Worm (Caenorhabditis elegans) whole organism, L3 larva: ENCODE measurements around the gene hbl-1.

Experiments used
- R02D3.7 ChIP-seq: fragments of 150-350 bp; optimal IDR thresholded peaks from 2 replicates; lab custom pipeline; 2014; ENCODE audit warnings: missing biosample characterization, missing genetic modification characterization
- ZK546.5 ChIP-seq: sonication (generic microtip); optimal IDR thresholded peaks from 2 replicates; lab custom pipeline; 2017; ENCODE audit warnings: missing biosample characterization, missing genetic modification characterization
- aly-2 ChIP-seq: fragments of 150-350 bp; optimal IDR thresholded peaks from 2 replicates; lab custom pipeline; 2014; ENCODE audit warnings: missing biosample characterization, missing genetic modification characterization
- ama-1 ChIP-seq: fragments of 150-350 bp; optimal IDR thresholded peaks from 2 replicates; lab custom pipeline; 2018
- ceh-16 ChIP-seq: sonication (generic microtip); optimal IDR thresholded peaks from 2 replicates; lab custom pipeline; 2017; ENCODE audit warnings: missing biosample characterization, missing genetic modification characterization
- ceh-28 ChIP-seq: fragments of 150-350 bp; optimal IDR thresholded peaks from 2 replicates; lab custom pipeline; 2014; ENCODE audit warnings: missing biosample characterization, missing genetic modification reagents, missing genetic modification characterization
- ceh-82 ChIP-seq: fragments of 150-350 bp; optimal IDR thresholded peaks from 2 replicates; lab custom pipeline; 2014; ENCODE audit warnings: missing biosample characterization, missing genetic modification characterization
- daf-12 ChIP-seq: fragments of 150-350 bp; optimal IDR thresholded peaks from 2 replicates; lab custom pipeline; 2014; ENCODE audit warnings: missing biosample characterization, missing genetic modification reagents, missing genetic modification characterization
- egl-27 ChIP-seq: sonication (generic microtip); optimal IDR thresholded peaks from 4 replicates; lab custom pipeline; 2017; ENCODE audit warnings: missing biosample characterization, missing genetic modification reagents, missing genetic modification characterization
- egl-5 ChIP-seq: fragments of 150-350 bp; optimal IDR thresholded peaks from 2 replicates; lab custom pipeline; 2017; ENCODE audit warnings: missing biosample characterization, missing genetic modification reagents, missing genetic modification characterization, inconsistent platforms
- elt-1 ChIP-seq: fragments of 150-350 bp; optimal IDR thresholded peaks from 2 replicates; lab custom pipeline; 2014; ENCODE audit warnings: missing biosample characterization, missing genetic modification characterization
- elt-2 ChIP-seq: sonication (generic microtip); optimal IDR thresholded peaks from 2 replicates; lab custom pipeline; 2016; ENCODE audit warnings: missing genetic modification reagents, mild to moderate bottlenecking, missing genetic modification characterization, missing compliant biosample characterization
- elt-3 ChIP-seq, 3 experiments: fragments of 150-350 bp in 1 of 3; sonication (generic microtip) in 2 of 3; optimal IDR thresholded peaks; 2 replicates in 2 of 3; 4 replicates in 1 of 3; lab custom pipeline; 2014 to 2017; ENCODE audit warnings: missing biosample characterization in 3 of 3, missing genetic modification characterization in 3 of 3
- eor-1 ChIP-seq, 2 experiments: fragments of 150-350 bp; optimal IDR thresholded peaks; 2 replicates each; lab custom pipeline; 2014 to 2018; ENCODE audit warnings: missing biosample characterization in 2 of 2, missing genetic modification characterization in 2 of 2
- fkh-10 ChIP-seq: sonication (generic microtip); optimal IDR thresholded peaks from 2 replicates; lab custom pipeline; 2017; ENCODE audit warnings: missing biosample characterization, missing genetic modification reagents, missing genetic modification characterization
- fkh-2 ChIP-seq: fragments of 150-350 bp; optimal IDR thresholded peaks from 2 replicates; lab custom pipeline; 2014; ENCODE audit warnings: missing biosample characterization, missing genetic modification reagents, missing genetic modification characterization
- fos-1 ChIP-seq: fragments of 150-350 bp; optimal IDR thresholded peaks from 2 replicates; lab custom pipeline; 2014; ENCODE audit warnings: missing biosample characterization, missing genetic modification characterization
- hmg-11 ChIP-seq: sonication (generic microtip); optimal IDR thresholded peaks from 2 replicates; lab custom pipeline; 2016; ENCODE audit warnings: missing genetic modification characterization, missing compliant biosample characterization
- jun-1 ChIP-seq: fragments of 150-350 bp; optimal IDR thresholded peaks from 2 replicates; lab custom pipeline; 2014; ENCODE audit warnings: missing biosample characterization, missing genetic modification reagents, missing genetic modification characterization
- lin-39 ChIP-seq: fragments of 150-350 bp; optimal IDR thresholded peaks from 2 replicates; lab custom pipeline; 2018; ENCODE audit warnings: missing biosample characterization, missing genetic modification reagents, missing genetic modification characterization
- lsy-12 ChIP-seq: sonication (generic microtip); optimal IDR thresholded peaks from 2 replicates; lab custom pipeline; 2016; ENCODE audit warnings: mild to moderate bottlenecking, missing genetic modification characterization, missing compliant biosample characterization
- mdl-1 ChIP-seq: fragments of 150-350 bp; optimal IDR thresholded peaks from 2 replicates; lab custom pipeline; 2014; ENCODE audit warnings: missing biosample characterization, missing genetic modification characterization
- mml-1 ChIP-seq: fragments of 150-350 bp; sonication (generic microtip); optimal IDR thresholded peaks from 3 replicates; lab custom pipeline; 2014; ENCODE audit warnings: missing biosample characterization, missing genetic modification characterization
- nfya-1 ChIP-seq: sonication (generic microtip); optimal IDR thresholded peaks from 2 replicates; lab custom pipeline; 2017; ENCODE audit warnings: missing genetic modification characterization, mild to moderate bottlenecking, missing compliant biosample characterization, antibody characterized with exemption, moderate library complexity; ENCODE audit not compliant: insufficient read depth
- nhr-11 ChIP-seq: fragments of 150-350 bp; optimal IDR thresholded peaks from 2 replicates; lab custom pipeline; 2014; ENCODE audit warnings: missing biosample characterization, missing genetic modification characterization
- nhr-12 ChIP-seq: fragments of 150-350 bp; optimal IDR thresholded peaks from 2 replicates; lab custom pipeline; 2014; ENCODE audit warnings: missing biosample characterization, missing genetic modification characterization
- nhr-23 ChIP-seq: fragments of 150-350 bp; optimal IDR thresholded peaks from 2 replicates; lab custom pipeline; 2014; ENCODE audit warnings: missing biosample characterization, missing genetic modification reagents, missing genetic modification characterization
- nhr-237 ChIP-seq: fragments of 150-350 bp; optimal IDR thresholded peaks from 2 replicates; lab custom pipeline; 2014; ENCODE audit warnings: missing biosample characterization, missing genetic modification characterization
- nhr-28 ChIP-seq: fragments of 150-350 bp; optimal IDR thresholded peaks from 2 replicates; lab custom pipeline; 2014; ENCODE audit warnings: missing biosample characterization, missing genetic modification characterization
- nhr-43 ChIP-seq: sonication (generic microtip); optimal IDR thresholded peaks from 2 replicates; lab custom pipeline; 2016; ENCODE audit warnings: mild to moderate bottlenecking, missing genetic modification characterization, missing compliant biosample characterization; ENCODE audit not compliant: poor library complexity, severe bottlenecking
- nhr-67 ChIP-seq: fragments of 150-350 bp; optimal IDR thresholded peaks from 2 replicates; lab custom pipeline; 2014; ENCODE audit warnings: missing biosample characterization, missing genetic modification characterization
- nhr-76 ChIP-seq: fragments of 150-350 bp; sonication (generic microtip); optimal IDR thresholded peaks from 5 replicates; lab custom pipeline; 2014; ENCODE audit warnings: missing biosample characterization, missing genetic modification characterization
- nhr-77 ChIP-seq: fragments of 150-350 bp; optimal IDR thresholded peaks from 2 replicates; lab custom pipeline; 2014; ENCODE audit warnings: missing biosample characterization, missing genetic modification characterization
- pha-4 ChIP-seq: fragments of 150-350 bp; optimal IDR thresholded peaks from 2 replicates; lab custom pipeline; 2014; ENCODE audit warnings: missing biosample characterization, missing genetic modification reagents, missing genetic modification characterization
- pqm-1 ChIP-seq: fragments of 150-350 bp; optimal IDR thresholded peaks from 2 replicates; lab custom pipeline; 2017; ENCODE audit warnings: missing biosample characterization, missing genetic modification characterization, inconsistent platforms
- skn-1 ChIP-seq: fragments of 150-350 bp; optimal IDR thresholded peaks from 2 replicates; lab custom pipeline; 2014; ENCODE audit warnings: missing biosample characterization, missing genetic modification characterization
- snpc-4 ChIP-seq: fragments of 150-350 bp; optimal IDR thresholded peaks from 2 replicates; lab custom pipeline; 2014; ENCODE audit warnings: missing biosample characterization, missing genetic modification characterization
- tbx-2 ChIP-seq: sonication (generic microtip); optimal IDR thresholded peaks from 2 replicates; lab custom pipeline; 2016; ENCODE audit warnings: mild to moderate bottlenecking, missing genetic modification characterization, missing compliant biosample characterization
- unc-39 ChIP-seq: sonication (generic microtip); optimal IDR thresholded peaks from 4 replicates; lab custom pipeline; 2017; ENCODE audit warnings: missing biosample characterization, missing genetic modification characterization
- unc-62 ChIP-seq: fragments of 150-350 bp; sonication (generic microtip); optimal IDR thresholded peaks from 4 replicates; lab custom pipeline; 2014; ENCODE audit warnings: missing biosample characterization, missing genetic modification reagents, missing genetic modification characterization
- zag-1 ChIP-seq: fragments of 150-350 bp; optimal IDR thresholded peaks from 2 replicates; lab custom pipeline; 2014; ENCODE audit warnings: missing biosample characterization, missing genetic modification characterization
- ztf-11 ChIP-seq: fragments of 150-350 bp; optimal IDR thresholded peaks from 2 replicates; lab custom pipeline; 2014; ENCODE audit warnings: missing biosample characterization, missing genetic modification characterization
- ztf-4 ChIP-seq: fragments of 150-350 bp; optimal IDR thresholded peaks from 2 replicates; lab custom pipeline; 2014; ENCODE audit warnings: missing biosample characterization, missing genetic modification characterization

The hbl-1 gene

DNA sequence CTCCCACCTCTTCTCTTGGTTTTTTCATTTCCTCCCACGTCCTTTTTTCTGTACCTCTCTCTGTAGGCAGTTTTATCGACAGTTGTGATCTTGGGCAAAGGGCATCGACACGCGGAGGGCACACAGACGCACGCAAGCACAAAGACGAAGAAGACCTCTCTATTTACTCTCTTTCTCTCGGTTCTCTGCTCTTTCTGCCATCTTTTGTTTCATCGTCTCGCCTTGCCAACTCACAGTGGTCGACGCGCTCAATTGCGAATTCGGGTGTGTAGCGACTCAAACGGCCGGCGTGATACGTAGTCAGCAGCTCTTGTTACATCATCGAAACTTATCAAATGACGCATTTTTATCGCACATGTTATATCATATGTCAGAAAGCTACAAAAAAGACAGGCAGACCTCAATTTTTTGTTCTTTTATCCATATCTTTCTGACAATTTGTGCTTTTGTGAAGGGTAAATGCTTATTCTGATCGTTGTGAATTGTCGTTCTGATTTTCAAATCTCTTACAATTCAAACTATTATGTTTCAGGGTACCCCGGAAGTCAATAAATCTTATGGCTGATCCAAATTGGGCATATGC lies 19.2 kb downstream of the hbl-1 start, which contains the start of gene puf-9 (continued):
- TF ChIP-seq skn-1 (tag; lab: Kevin White, UChicago) (peak; percentile 97), nhr-11 (peak; percentile 97), nhr-237 (tag; lab: Kevin White, UChicago) (no peak)

DNA sequence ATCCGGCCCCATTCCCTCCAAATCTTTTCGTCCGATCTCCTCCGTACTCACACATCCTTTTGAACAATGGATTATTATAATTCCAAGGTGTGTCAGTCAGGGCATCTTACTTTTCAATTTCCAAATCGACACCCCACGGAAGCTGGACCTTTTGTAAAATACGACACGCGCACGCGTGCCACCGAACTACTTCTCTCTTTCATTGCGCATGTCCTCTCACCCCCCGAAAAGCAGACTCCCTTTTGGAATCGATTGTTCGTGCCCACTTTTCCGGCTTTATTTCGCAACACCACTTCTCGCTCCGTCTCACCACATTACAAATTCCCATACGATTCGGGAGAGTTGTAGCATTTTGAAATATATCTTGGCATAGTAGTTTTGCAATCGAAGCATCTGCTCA lies 25.3 kb downstream of the hbl-1 start:
- no peak for TF ChIP-seq unc-62 (GFP tag; lab: Kevin White, UChicago)
- TF ChIP-seq mdl-1 (tag; lab: Kevin White, UChicago): no peak
- no peak for TF ChIP-seq pha-4 (tag; lab: Kevin White, UChicago)
- no peak for TF ChIP-seq eor-1 (tag; optimal IDR thresholded peaks at IDR 0.05; lab: Kevin White, UChicago)
- no peak for TF ChIP-seq elt-2 (tag; lab: Kevin White, UChicago)
- no peak for TF ChIP-seq snpc-4
- peak; percentile 6 for TF ChIP-seq ceh-28 (tag; lab: Kevin White, UChicago)
- TF ChIP-seq R02D3.7 (tag; lab: Kevin White, UChicago): no peak
- TF ChIP-seq fkh-10 (GFP tag; lab: Kevin White, UChicago): peak; percentile 21
- no peak for TF ChIP-seq ztf-11 (tag; lab: Kevin White, UChicago)
- no peak for TF ChIP-seq nhr-23
- no peak for TF ChIP-seq nhr-43 (tag; lab: Kevin White, UChicago)
- TF ChIP-seq nhr-67 (tag; lab: Kevin White, UChicago): no peak
- TF ChIP-seq aly-2 (tag; lab: Kevin White, UChicago): no peak
- TF ChIP-seq ama-1 (lab: Kevin White, UChicago): no peak
- no peak for TF ChIP-seq mml-1 (tag; lab: Kevin White, UChicago)
- TF ChIP-seq nhr-11: no peak
- no peak for TF ChIP-seq pqm-1 (tag; lab: Kevin White, UChicago)
- no peak for TF ChIP-seq fkh-2 (tag; lab: Kevin White, UChicago)
- TF ChIP-seq ceh-82: no peak
- no peak for TF ChIP-seq nhr-77 (tag; lab: Kevin White, UChicago)
- no peak for TF ChIP-seq egl-27 (tag; lab: Kevin White, UChicago)
- no peak for TF ChIP-seq jun-1 (tag; lab: Kevin White, UChicago)
- TF ChIP-seq nhr-12 (tag; lab: Kevin White, UChicago): no peak
- TF ChIP-seq elt-1 (tag; lab: Kevin White, UChicago): no peak
- TF ChIP-seq ZK546.5 (tag; lab: Kevin White, UChicago): no peak
- TF ChIP-seq lin-39 (tag; lab: Kevin White, UChicago): peak; percentile 78
- no peak for TF ChIP-seq fos-1 (tag; lab: Kevin White, UChicago)
- TF ChIP-seq nhr-28 (tag; lab: Kevin White, UChicago): no peak
- TF ChIP-seq hmg-11: peak; percentile 21
- TF ChIP-seq nhr-76: no peak
- TF ChIP-seq daf-12 (tag; lab: Kevin White, UChicago): no peak
- no peak for TF ChIP-seq nhr-237 (tag; lab: Kevin White, UChicago)
- no peak for TF ChIP-seq elt-3 (tag; optimal IDR thresholded peaks at IDR 0.05; lab: Kevin White, UChicago)
- no peak for TF ChIP-seq lsy-12
- TF ChIP-seq ceh-16 (tag; lab: Kevin White, UChicago): no peak
- TF ChIP-seq egl-5 (tag; lab: Kevin White, UChicago): peak; percentile 21
- TF ChIP-seq unc-39 (tag; lab: Kevin White, UChicago): no peak
- no peak for TF ChIP-seq ztf-4
- TF ChIP-seq skn-1 (tag; lab: Kevin White, UChicago): no peak
- peak; percentile 48 for TF ChIP-seq nfya-1 (tag; lab: Kevin White, UChicago)
- TF ChIP-seq, all 47 proteins: peak for 6

DNA sequence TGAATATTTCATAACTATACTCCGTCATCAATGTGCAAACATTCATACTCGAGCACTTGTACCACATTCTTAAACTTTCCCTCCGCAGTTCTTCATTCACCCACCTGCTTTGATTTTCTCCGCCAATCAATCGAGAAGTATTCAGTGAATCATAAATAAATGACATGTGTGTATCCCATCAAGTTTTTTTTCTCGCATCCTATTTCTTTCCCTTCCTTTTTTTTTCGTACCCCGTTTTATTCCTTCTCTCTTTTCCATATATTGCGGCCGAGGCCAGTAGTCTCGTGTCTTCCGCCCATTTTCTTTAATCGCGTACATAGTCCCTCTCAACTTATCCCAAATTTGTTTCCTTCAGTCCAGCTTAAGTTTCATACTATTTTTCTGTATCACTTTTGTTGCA lies 26.8 kb downstream of the hbl-1 start, which contains the start of gene atat-2:
TSS of gene atat-2 (plus strand) at position 398 of the 400 bp plus-strand sequence.
- TF ChIP-seq hmg-11: peak; percentile 4
- TF ChIP-seq nhr-43 (tag; lab: Kevin White, UChicago): peak; percentile 39
- TF ChIP-seq mml-1 (tag; lab: Kevin White, UChicago): no peak
- TF ChIP-seq elt-1 (tag; lab: Kevin White, UChicago): no peak
- TF ChIP-seq nhr-23: peak; percentile 51
- no peak for TF ChIP-seq eor-1 (tag; optimal IDR thresholded peaks at IDR 0.05; lab: Kevin White, UChicago)
- peak; percentile 12 for TF ChIP-seq tbx-2 (tag; lab: Kevin White, UChicago)
- no peak for TF ChIP-seq egl-27 (tag; lab: Kevin White, UChicago)
- TF ChIP-seq lin-39 (tag; lab: Kevin White, UChicago): peak; percentile 5
- TF ChIP-seq zag-1 (tag; lab: Kevin White, UChicago): no peak
- TF ChIP-seq, all 47 proteins: peak for 5
